Worm (Caenorhabditis elegans) whole organism, L1 larva: ENCODE measurements around the gene F46E10.3.
A peak's percentile ranks its signal among the peaks of the same experiment; 100 is the strongest.

Experiments
- aha-1 ChIP-seq: fragments of 150-350 bp; optimal IDR thresholded peaks from 2 replicates; lab custom pipeline; 2014; ENCODE audit warnings: missing biosample characterization, missing genetic modification characterization
- aly-2 ChIP-seq: fragments of 150-350 bp; optimal IDR thresholded peaks from 2 replicates; lab custom pipeline; 2014; ENCODE audit warnings: missing biosample characterization, missing genetic modification characterization
- ama-1 ChIP-seq: fragments of 150-350 bp; optimal IDR thresholded peaks from 2 replicates; lab custom pipeline; 2014
- blmp-1 ChIP-seq: fragments of 150-350 bp; optimal IDR thresholded peaks from 2 replicates; lab custom pipeline; 2014; ENCODE audit warnings: missing biosample characterization, missing genetic modification characterization
- ceh-82 ChIP-seq, 3 experiments: fragments of 150-350 bp in 1 of 3; sonication (generic microtip) in 2 of 3; optimal IDR thresholded peaks; 2 replicates each; lab custom pipeline; 2014 to 2017; ENCODE audit warnings: missing biosample characterization in 3 of 3, missing genetic modification characterization in 3 of 3
- ceh-88 ChIP-seq: fragments of 200-800 bp; sonication (Bioruptor generic); IDR thresholded peaks from 2 replicates; pipeline ENCODE4 v1.3.6; 2022; ENCODE audit warnings: missing genetic modification characterization, missing compliant biosample characterization
- dsc-1 ChIP-seq: sonication (generic microtip); optimal IDR thresholded peaks from 2 replicates; lab custom pipeline; 2016; ENCODE audit warnings: mild to moderate bottlenecking, missing genetic modification characterization, missing compliant biosample characterization
- efl-1 ChIP-seq, 4 experiments: fragments of 150-350 bp; optimal IDR thresholded peaks in 3 of 4; peaks in 1 of 4; 1 replicate in 1 of 4; 2 replicates in 3 of 4; lab custom pipeline; 2014; ENCODE audit warnings: missing biosample characterization in 2 of 4, missing genetic modification characterization in 2 of 4, missing genetic modification reagents in 2 of 4
- efl-3 ChIP-seq: fragments of 200-800 bp; sonication (Bioruptor generic); optimal IDR thresholded peaks from 2 replicates; lab custom pipeline; 2018; ENCODE audit warnings: mild to moderate bottlenecking, missing genetic modification characterization, missing compliant biosample characterization
- elt-2 ChIP-seq: sonication (generic microtip); optimal IDR thresholded peaks from 2 replicates; lab custom pipeline; 2016; ENCODE audit warnings: missing genetic modification characterization, mild to moderate bottlenecking, inconsistent platforms, missing compliant biosample characterization, missing genetic modification reagents
- elt-3 ChIP-seq, 6 experiments: fragments of 150-350 bp in 1 of 6; sonication (generic microtip); optimal IDR thresholded peaks; 2 replicates each; lab custom pipeline; 2017 to 2018; ENCODE audit warnings: missing biosample characterization in 6 of 6, missing genetic modification characterization in 6 of 6, inconsistent platforms in 1 of 6
- ets-5 ChIP-seq: fragments of 200-800 bp; sonication (Bioruptor generic); IDR thresholded peaks from 2 replicates; pipeline ENCODE4 v1.3.6; 2022; ENCODE audit warnings: missing genetic modification characterization, missing compliant biosample characterization
- fkh-10 ChIP-seq: sonication (generic microtip); optimal IDR thresholded peaks from 2 replicates; lab custom pipeline; 2017; ENCODE audit warnings: missing biosample characterization, missing genetic modification reagents, missing genetic modification characterization
- fkh-4 ChIP-seq: sonication (generic microtip); optimal IDR thresholded peaks from 2 replicates; lab custom pipeline; 2016; ENCODE audit warnings: missing compliant biosample characterization, missing genetic modification characterization, borderline replicate concordance
- fkh-8 ChIP-seq: sonication (generic microtip); optimal IDR thresholded peaks from 2 replicates; lab custom pipeline; 2016; ENCODE audit warnings: mild to moderate bottlenecking, missing genetic modification characterization, missing compliant biosample characterization
- grh-1 ChIP-seq: fragments of 200-800 bp; sonication (Bioruptor generic); IDR thresholded peaks from 2 replicates; pipeline ENCODE4 v1.3.6; 2022; ENCODE audit warnings: missing genetic modification reagents, missing genetic modification characterization, missing compliant biosample characterization
- hlh-17 ChIP-seq: fragments of 200-800 bp; sonication (Bioruptor generic); optimal IDR thresholded peaks from 2 replicates; lab custom pipeline; 2018; ENCODE audit warnings: missing genetic modification characterization, mild to moderate bottlenecking, missing compliant biosample characterization, moderate library complexity, borderline replicate concordance
- hlh-4 ChIP-seq: sonication (generic microtip); optimal IDR thresholded peaks from 2 replicates; lab custom pipeline; 2016; ENCODE audit warnings: mild to moderate bottlenecking, missing genetic modification characterization, missing compliant biosample characterization
- hpl-2 ChIP-seq: fragments of 150-350 bp; optimal IDR thresholded peaks from 2 replicates; lab custom pipeline; 2014; ENCODE audit warnings: missing biosample characterization, missing genetic modification reagents, missing genetic modification characterization
- isw-1 ChIP-seq: fragments of 200-800 bp; sonication (Bioruptor generic); IDR thresholded peaks from 2 replicates; pipeline ENCODE4 v1.3.6; 2022; ENCODE audit warnings: missing genetic modification characterization, missing compliant biosample characterization
- jun-1 ChIP-seq: fragments of 150-350 bp; optimal IDR thresholded peaks from 2 replicates; lab custom pipeline; 2014; ENCODE audit warnings: missing biosample characterization, missing genetic modification reagents, missing genetic modification characterization
- lin-14 ChIP-seq: fragments of 200-800 bp; sonication (Bioruptor generic); optimal IDR thresholded peaks from 2 replicates; lab custom pipeline; 2018; ENCODE audit warnings: mild to moderate bottlenecking, missing genetic modification characterization, moderate library complexity, missing compliant biosample characterization
- lin-15B ChIP-seq: fragments of 150-350 bp; sonication (generic microtip); optimal IDR thresholded peaks from 3 replicates; lab custom pipeline; 2014; ENCODE audit warnings: missing biosample characterization, missing genetic modification characterization
- lin-39 ChIP-seq: fragments of 150-350 bp; optimal IDR thresholded peaks from 2 replicates; lab custom pipeline; 2014; ENCODE audit warnings: missing biosample characterization, missing genetic modification reagents, missing genetic modification characterization
- lsy-2 ChIP-seq, 2 experiments: fragments of 150-350 bp; optimal IDR thresholded peaks; 2 replicates each; lab custom pipeline; 2014; ENCODE audit warnings: missing biosample characterization in 2 of 2, missing genetic modification characterization in 2 of 2
- mab-9 ChIP-seq: fragments of 200-800 bp; sonication (Bioruptor generic); IDR thresholded peaks from 2 replicates; pipeline ENCODE4 v1.3.6; 2022; ENCODE audit warnings: missing genetic modification reagents, missing genetic modification characterization, missing compliant biosample characterization
- mef-2 ChIP-seq: fragments of 150-350 bp; optimal IDR thresholded peaks from 2 replicates; lab custom pipeline; 2014; ENCODE audit warnings: missing biosample characterization, missing genetic modification characterization
- mep-1 ChIP-seq: fragments of 150-350 bp; optimal IDR thresholded peaks from 2 replicates; lab custom pipeline; 2014; ENCODE audit warnings: missing biosample characterization, missing genetic modification characterization
- nhr-71 ChIP-seq: sonication (generic microtip); optimal IDR thresholded peaks from 2 replicates; lab custom pipeline; 2016; ENCODE audit warnings: mild to moderate bottlenecking, missing genetic modification characterization, moderate library complexity, missing compliant biosample characterization
- nhr-77 ChIP-seq: fragments of 150-350 bp; optimal IDR thresholded peaks from 2 replicates; lab custom pipeline; 2014; ENCODE audit warnings: missing biosample characterization, missing genetic modification characterization
- nhr-85 ChIP-seq: sonication (generic microtip); peaks from one replicate; lab custom pipeline; 2016; ENCODE audit warnings: missing genetic modification characterization, inconsistent platforms, missing compliant biosample characterization
- pqm-1 ChIP-seq: sonication (generic microtip); optimal IDR thresholded peaks from 3 replicates; lab custom pipeline; 2017; ENCODE audit warnings: missing biosample characterization, missing genetic modification characterization
- rnt-1 ChIP-seq: sonication (generic microtip); optimal IDR thresholded peaks from 2 replicates; lab custom pipeline; 2016; ENCODE audit warnings: mild to moderate bottlenecking, missing genetic modification characterization, moderate library complexity, missing compliant biosample characterization
- snu-23 ChIP-seq: sonication (generic microtip); optimal IDR thresholded peaks from 2 replicates; lab custom pipeline; 2016; ENCODE audit warnings: missing genetic modification characterization, missing compliant biosample characterization
- sox-4 ChIP-seq: sonication (generic microtip); optimal IDR thresholded peaks from 2 replicates; lab custom pipeline; 2016; ENCODE audit warnings: missing genetic modification characterization, missing compliant biosample characterization
- swsn-7 ChIP-seq: sonication (generic microtip); optimal IDR thresholded peaks from 2 replicates; lab custom pipeline; 2016; ENCODE audit warnings: missing genetic modification characterization, missing compliant biosample characterization
- tlp-1 ChIP-seq: fragments of 150-350 bp; optimal IDR thresholded peaks from 2 replicates; lab custom pipeline; 2014; ENCODE audit warnings: missing biosample characterization, missing genetic modification characterization
- unc-30 ChIP-seq: sonication (generic microtip); optimal IDR thresholded peaks from 2 replicates; lab custom pipeline; 2017; ENCODE audit warnings: missing biosample characterization, missing genetic modification characterization
- vab-15 ChIP-seq: sonication (generic microtip); optimal IDR thresholded peaks from 2 replicates; lab custom pipeline; 2017; ENCODE audit warnings: missing genotype, mild to moderate bottlenecking, missing genetic modification characterization, missing compliant biosample characterization
- xbp-1 ChIP-seq: sonication (generic microtip); optimal IDR thresholded peaks from 2 replicates; lab custom pipeline; 2016; ENCODE audit warnings: missing genetic modification characterization, missing compliant biosample characterization
- zag-1 ChIP-seq: fragments of 150-350 bp; optimal IDR thresholded peaks from 2 replicates; lab custom pipeline; 2014; ENCODE audit warnings: missing biosample characterization, missing genetic modification characterization
- zip-4 ChIP-seq: fragments of 200-800 bp; sonication (Bioruptor generic); optimal IDR thresholded peaks from 2 replicates; lab custom pipeline; 2018; ENCODE audit warnings: mild to moderate bottlenecking, missing genetic modification characterization, moderate library complexity, missing compliant biosample characterization
- ztf-11 ChIP-seq, 2 experiments: sonication (generic microtip); optimal IDR thresholded peaks; 2 replicates each; lab custom pipeline; 2016 to 2017; ENCODE audit warnings: missing genetic modification characterization in 2 of 2, missing biosample characterization in 1 of 2, missing compliant biosample characterization in 1 of 2
- ztf-4 ChIP-seq: fragments of 150-350 bp; optimal IDR thresholded peaks from 2 replicates; lab custom pipeline; 2014; ENCODE audit warnings: missing biosample characterization, missing genetic modification characterization

F46E10.3 gene

ce11 chrV:6522879-6523497 is 4.9 kb downstream of the F46E10.3 start (continued):
- no peak for TF ChIP-seq mab-9 (GFP tag; lab: Robert Waterston, UW)
- TF ChIP-seq nhr-85 (tag; lab: Kevin White, UChicago): peak; percentile 70
- no peak for TF ChIP-seq efl-3 (GFP tag; lab: Kevin White, UChicago)
- no peak for TF ChIP-seq lin-15B (tag; lab: Kevin White, UChicago)
- no peak for TF ChIP-seq nhr-77 (tag; lab: Kevin White, UChicago)
- TF ChIP-seq rnt-1 (tag; lab: Kevin White, UChicago): no peak

- TF ChIP-seq ets-5 (GFP tag; lab: Robert Waterston, UW) (no peak), xbp-1 (tag; lab: Kevin White, UChicago) (no peak), efl-1 (optimal IDR thresholded peaks at IDR 0.05; lab: Kevin White, UChicago) (no peak), efl-1 (GFP tag; optimal IDR thresholded peaks at IDR 0.05 in 1 of 2; lab: Kevin White, UChicago) (peak in 1 of 2 experiments; percentile 59), pqm-1 (tag; lab: Kevin White, UChicago) (peak; percentile 84), elt-2 (tag; lab: Kevin White, UChicago) (peak; percentile 93)
Measured at ce11 chrV:6524757-6525156, 6.7 kb downstream of the F46E10.3 start, which contains the start of gene acs-1. TSS of gene acs-1 (plus strand) at chrV:6524989.

ce11 chrV:6533030-6533429 is 14.9 kb downstream of the F46E10.3 start, which contains the start of gene hpo-26:
TSS of gene hpo-26 (minus strand) at chrV:6533060.
- TF ChIP-seq nhr-71 (tag; lab: Kevin White, UChicago): peak; percentile 21
- TF ChIP-seq ceh-82 (tag; optimal IDR thresholded peaks at IDR 0.05; lab: Kevin White, UChicago): peak in 1 of 3 experiments; percentile 12
- TF ChIP-seq sox-4 (tag; lab: Kevin White, UChicago): no peak
- TF ChIP-seq fkh-10: no peak
- no peak for TF ChIP-seq zip-4
- no peak for TF ChIP-seq grh-1 (GFP tag; lab: Robert Waterston, UW)
- TF ChIP-seq ztf-11 (tag; optimal IDR thresholded peaks at IDR 0.05; lab: Kevin White, UChicago): no peak
- no peak for TF ChIP-seq fkh-4 (tag; lab: Kevin White, UChicago)
- TF ChIP-seq nhr-77 (tag; lab: Kevin White, UChicago): peak; percentile 81
- peak in 1 of 2 experiments; percentile 9 for TF ChIP-seq lsy-2 (tag; optimal IDR thresholded peaks at IDR 0.05; lab: Kevin White, UChicago)
- peak; percentile 15 for TF ChIP-seq lin-14 (GFP tag; lab: Kevin White, UChicago)

- TF ChIP-seq efl-3 (GFP tag; lab: Kevin White, UChicago) (no peak), ztf-4 (tag; lab: Kevin White, UChicago) (no peak), unc-30 (tag; lab: Kevin White, UChicago) (no peak), snu-23 (peak; percentile 11), zag-1 (no peak), mab-9 (GFP tag; lab: Robert Waterston, UW) (no peak), lin-39 (no peak), xbp-1 (tag; lab: Kevin White, UChicago) (no peak), aha-1 (tag; lab: Kevin White, UChicago) (no peak), ceh-88 (GFP tag; lab: Robert Waterston, UW) (no peak), nhr-85 (tag; lab: Kevin White, UChicago) (no peak), tlp-1 (tag; lab: Kevin White, UChicago) (no peak), hlh-17 (no peak), nhr-71 (tag; lab: Kevin White, UChicago) (peak; percentile 22), blmp-1 (tag; lab: Kevin White, UChicago) (peak; percentile 4), swsn-7 (tag; lab: Kevin White, UChicago) (no peak), rnt-1 (tag; lab: Kevin White, UChicago) (peak; percentile 30), efl-1 (optimal IDR thresholded peaks at IDR 0.05; lab: Kevin White, UChicago) (no peak), efl-1 (GFP tag; optimal IDR thresholded peaks at IDR 0.05 in 1 of 2; lab: Kevin White, UChicago) (peak in 1 of 2 experiments; percentile 74), isw-1 (GFP tag; lab: Robert Waterston, UW) (no peak), jun-1 (tag; lab: Kevin White, UChicago) (no peak), vab-15 (tag; lab: Kevin White, UChicago) (no peak), elt-2 (tag; lab: Kevin White, UChicago) (no peak), hpl-2 (no peak), mef-2 (no peak), mep-1 (no peak), nhr-77 (tag; lab: Kevin White, UChicago) (no peak), dsc-1 (tag; lab: Kevin White, UChicago) (peak; percentile 28), aly-2 (tag; lab: Kevin White, UChicago) (no peak), ama-1 (no peak), fkh-8 (tag; lab: Kevin White, UChicago) (no peak), elt-3 (tag; optimal IDR thresholded peaks at IDR 0.05; lab: Kevin White, UChicago) (no peak), ceh-82 (tag; optimal IDR thresholded peaks at IDR 0.05; lab: Kevin White, UChicago) (peak in 1 of 3 experiments; percentile 19), hlh-4 (no peak)
Measured at ce11 chrV:6538323-6538722, 20.2 kb downstream of the F46E10.3 start.
